Worm (Caenorhabditis elegans) whole organism, late embryonic: ENCODE measurements around the gene K05F6.12.
"Not testable (repeated sequence)": the region's sequence is repeated elsewhere in the genome, so short reads cannot be mapped to it uniquely, and the experiment has no call there.

Experiments used
- C08G9.2 ChIP-seq: sonication (generic microtip); optimal IDR thresholded peaks from 2 replicates; lab custom pipeline; 2016; ENCODE audit warnings: mild to moderate bottlenecking, missing genetic modification characterization, moderate library complexity, missing compliant biosample characterization
- F13H6.1 ChIP-seq: sonication (generic microtip); optimal IDR thresholded peaks from 2 replicates; lab custom pipeline; 2016; ENCODE audit warnings: missing genetic modification characterization, missing compliant biosample characterization
- K02D7.2 ChIP-seq: sonication (generic microtip); optimal IDR thresholded peaks from 2 replicates; lab custom pipeline; 2017; ENCODE audit warnings: mild to moderate bottlenecking, missing genetic modification characterization, missing compliant biosample characterization
- K09A11.1 ChIP-seq: sonication (generic microtip); optimal IDR thresholded peaks from 2 replicates; lab custom pipeline; 2017; ENCODE audit warnings: antibody characterized with exemption, mild to moderate bottlenecking, missing genetic modification characterization, missing compliant biosample characterization; ENCODE audit not compliant: insufficient read depth
- T23F11.4 ChIP-seq: fragments of 200-800 bp; sonication (Bioruptor generic); optimal IDR thresholded peaks from 2 replicates; lab custom pipeline; 2018; ENCODE audit warnings: mild to moderate bottlenecking, missing genetic modification characterization, missing compliant biosample characterization
- Y22D7AL.16 ChIP-seq: sonication (generic microtip); optimal IDR thresholded peaks from 2 replicates; lab custom pipeline; 2016; ENCODE audit warnings: missing genetic modification characterization, missing compliant biosample characterization
- ahr-1 ChIP-seq: sonication (generic microtip); optimal IDR thresholded peaks from 2 replicates; lab custom pipeline; 2016; ENCODE audit warnings: missing genetic modification characterization, missing compliant biosample characterization
- ama-1 ChIP-seq: fragments of 150-350 bp; optimal IDR thresholded peaks from 2 replicates; lab custom pipeline; 2014
- ceh-14 ChIP-seq: sonication (generic microtip); optimal IDR thresholded peaks from 2 replicates; lab custom pipeline; 2016; ENCODE audit warnings: missing genotype, missing genetic modification characterization, missing compliant biosample characterization
- ceh-18 ChIP-seq: sonication (generic microtip); optimal IDR thresholded peaks from 2 replicates; lab custom pipeline; 2016; ENCODE audit warnings: missing genetic modification characterization, missing compliant biosample characterization
- ceh-22 ChIP-seq: sonication (generic microtip); optimal IDR thresholded peaks from 2 replicates; lab custom pipeline; 2017; ENCODE audit warnings: missing biosample characterization, missing genetic modification characterization
- ceh-24 ChIP-seq: sonication (generic microtip); optimal IDR thresholded peaks from 2 replicates; lab custom pipeline; 2016; ENCODE audit warnings: mild to moderate bottlenecking, missing genetic modification characterization, missing compliant biosample characterization
- ceh-30 ChIP-seq: fragments of 150-350 bp; optimal IDR thresholded peaks from 2 replicates; lab custom pipeline; 2014; ENCODE audit warnings: missing biosample characterization, missing genetic modification characterization
- ceh-31 ChIP-seq: sonication (generic microtip); optimal IDR thresholded peaks from 2 replicates; lab custom pipeline; 2016; ENCODE audit warnings: missing genetic modification characterization, missing compliant biosample characterization
- ceh-9 ChIP-seq: sonication (generic microtip); optimal IDR thresholded peaks from 2 replicates; lab custom pipeline; 2016; ENCODE audit warnings: mild to moderate bottlenecking, missing genetic modification characterization, inconsistent platforms, missing compliant biosample characterization
- dve-1 ChIP-seq: sonication (generic microtip); optimal IDR thresholded peaks from 2 replicates; lab custom pipeline; 2017; ENCODE audit warnings: antibody characterized with exemption, mild to moderate bottlenecking, missing genetic modification characterization, missing compliant biosample characterization
- elt-2 ChIP-seq: sonication (generic microtip); optimal IDR thresholded peaks from 2 replicates; lab custom pipeline; 2016; ENCODE audit warnings: missing genetic modification reagents, missing genetic modification characterization, missing compliant biosample characterization
- fkh-10 ChIP-seq: fragments of 150-350 bp; optimal IDR thresholded peaks from 2 replicates; lab custom pipeline; 2014; ENCODE audit warnings: missing biosample characterization, missing genetic modification reagents, missing genetic modification characterization
- gmeb-2 ChIP-seq: sonication (generic microtip); optimal IDR thresholded peaks from 2 replicates; lab custom pipeline; 2016; ENCODE audit warnings: missing genetic modification characterization, inconsistent platforms, missing compliant biosample characterization
- hlh-6 ChIP-seq: sonication (generic microtip); optimal IDR thresholded peaks from 2 replicates; lab custom pipeline; 2016; ENCODE audit warnings: missing genotype, missing genetic modification characterization, missing compliant biosample characterization
- lim-6 ChIP-seq: sonication (generic microtip); optimal IDR thresholded peaks from 2 replicates; lab custom pipeline; 2016; ENCODE audit warnings: missing genetic modification characterization, missing compliant biosample characterization
- lin-11 ChIP-seq: fragments of 200-800 bp; sonication (Bioruptor generic); optimal IDR thresholded peaks from 2 replicates; lab custom pipeline; 2018; ENCODE audit warnings: mild to moderate bottlenecking, missing genetic modification characterization, missing compliant biosample characterization
- madf-2 ChIP-seq: sonication (generic microtip); optimal IDR thresholded peaks from 2 replicates; lab custom pipeline; 2017; ENCODE audit warnings: missing genetic modification characterization, missing compliant biosample characterization
- nhr-232 ChIP-seq: sonication (generic microtip); optimal IDR thresholded peaks from 2 replicates; lab custom pipeline; 2016; ENCODE audit warnings: missing genetic modification characterization, missing compliant biosample characterization
- npax-4 ChIP-seq: sonication (generic microtip); optimal IDR thresholded peaks from 2 replicates; lab custom pipeline; 2016; ENCODE audit warnings: missing genetic modification characterization, missing compliant biosample characterization
- pag-3 ChIP-seq: sonication (generic microtip); optimal IDR thresholded peaks from 2 replicates; lab custom pipeline; 2016; ENCODE audit warnings: missing compliant biosample characterization, missing genetic modification characterization, borderline replicate concordance
- pha-2 ChIP-seq: sonication (generic microtip); optimal IDR thresholded peaks from 2 replicates; lab custom pipeline; 2017; ENCODE audit warnings: mild to moderate bottlenecking, missing genetic modification characterization, missing compliant biosample characterization
- ref-2 ChIP-seq: sonication (generic microtip); optimal IDR thresholded peaks from 2 replicates; lab custom pipeline; 2016; ENCODE audit warnings: missing genetic modification characterization, missing compliant biosample characterization
- sdc-2 ChIP-seq: sonication (generic microtip); optimal IDR thresholded peaks from 2 replicates; lab custom pipeline; 2016; ENCODE audit warnings: missing genotype, missing genetic modification characterization, missing compliant biosample characterization
- sox-2 ChIP-seq: fragments of 200-800 bp; sonication (Bioruptor generic); IDR thresholded peaks from 2 replicates; pipeline ENCODE4 v1.3.6; 2022; ENCODE audit warnings: missing genetic modification reagents, missing genetic modification characterization, missing compliant biosample characterization
- tbx-7 ChIP-seq: sonication (generic microtip); optimal IDR thresholded peaks from 2 replicates; lab custom pipeline; 2016; ENCODE audit warnings: missing genotype, missing genetic modification characterization, missing compliant biosample characterization
- unc-3 ChIP-seq, 2 experiments: fragments of 200-800 bp in 1 of 2; sonication (Bioruptor generic) in 1 of 2; sonication (generic microtip) in 1 of 2; conservative IDR thresholded peaks in 1 of 2; optimal IDR thresholded peaks in 1 of 2; 2 replicates each; pipeline versions ENCODE4 v1.3.6 to Lab custom; 2016 to 2022; ENCODE audit warnings: missing compliant biosample characterization in 2 of 2, missing genetic modification characterization in 2 of 2, missing genetic modification reagents in 1 of 2
- unc-42 ChIP-seq: sonication (generic microtip); optimal IDR thresholded peaks from 2 replicates; lab custom pipeline; 2016; ENCODE audit warnings: missing genotype, missing genetic modification characterization, missing compliant biosample characterization
- unc-55 ChIP-seq: sonication (generic microtip); optimal IDR thresholded peaks from 2 replicates; lab custom pipeline; 2017; ENCODE audit warnings: missing biosample characterization, missing genetic modification reagents, missing genetic modification characterization
- unc-86 ChIP-seq: sonication (generic microtip); optimal IDR thresholded peaks from 2 replicates; lab custom pipeline; 2016; ENCODE audit warnings: missing genetic modification characterization, missing compliant biosample characterization

The K05F6.12 gene

DNA sequence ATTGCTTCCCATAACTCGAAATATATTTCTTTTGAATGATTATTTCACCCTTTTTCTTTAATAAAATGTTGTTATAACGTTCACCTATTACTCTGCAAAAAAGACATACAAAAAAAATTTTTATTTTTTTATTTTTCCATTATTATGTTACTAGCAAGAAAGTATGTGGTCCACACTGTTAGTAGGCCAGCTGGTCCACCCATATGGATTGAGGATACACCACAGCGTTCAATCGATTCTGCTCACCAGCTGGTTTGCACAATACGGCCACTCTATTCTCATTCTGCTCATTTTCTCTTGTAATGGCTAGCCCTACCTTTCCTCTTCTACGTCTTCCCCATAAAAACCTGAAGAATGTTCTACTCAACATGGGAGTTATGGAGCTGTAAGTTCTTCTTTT, 7.1 kb upstream of the K05F6.12 start, which contains the start of gene fbxb-44:
Gene fbxb-44, plus strand, starts transcription at position 301 of the 400 bp plus-strand sequence.
- no peak for TF ChIP-seq K02D7.2 (tag; lab: Kevin White, UChicago)
- no peak for TF ChIP-seq elt-2 (tag; lab: Kevin White, UChicago)
- no peak for TF ChIP-seq F13H6.1 (tag; lab: Kevin White, UChicago)
- TF ChIP-seq hlh-6 (tag; lab: Kevin White, UChicago): no peak
- no peak for TF ChIP-seq sdc-2
- no peak for TF ChIP-seq lin-11 (tag; lab: Kevin White, UChicago)
- TF ChIP-seq K09A11.1 (tag; lab: Kevin White, UChicago): no peak
- no peak for TF ChIP-seq unc-42
- no peak for TF ChIP-seq ceh-31 (tag; lab: Kevin White, UChicago)
- TF ChIP-seq ceh-24: no peak

DNA sequence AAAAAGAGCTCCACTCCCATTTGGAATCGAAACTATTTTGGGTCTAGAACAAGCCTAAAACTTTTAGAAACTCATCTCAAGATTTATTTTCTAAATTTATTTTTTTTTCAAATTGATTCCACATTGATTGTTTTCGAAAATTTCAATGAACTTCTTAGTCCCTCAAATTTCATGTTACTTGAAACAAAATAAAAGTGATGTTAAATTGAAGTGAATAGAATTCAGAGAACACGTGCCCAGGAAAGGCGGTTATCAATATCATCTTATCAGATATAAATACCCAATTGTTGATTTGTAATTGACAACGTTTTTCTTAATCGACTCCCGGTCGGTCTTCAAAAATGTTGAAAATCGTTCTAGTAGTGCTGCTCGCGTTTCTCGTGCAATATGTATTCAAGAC, 5.1 kb upstream of the K05F6.12 start, which contains the start of gene poml-4:
Gene poml-4, plus strand, starts transcription at position 301 of the 400 bp plus-strand sequence.
- not testable (repeated sequence) for TF ChIP-seq ceh-30, unc-55, dve-1

DNA sequence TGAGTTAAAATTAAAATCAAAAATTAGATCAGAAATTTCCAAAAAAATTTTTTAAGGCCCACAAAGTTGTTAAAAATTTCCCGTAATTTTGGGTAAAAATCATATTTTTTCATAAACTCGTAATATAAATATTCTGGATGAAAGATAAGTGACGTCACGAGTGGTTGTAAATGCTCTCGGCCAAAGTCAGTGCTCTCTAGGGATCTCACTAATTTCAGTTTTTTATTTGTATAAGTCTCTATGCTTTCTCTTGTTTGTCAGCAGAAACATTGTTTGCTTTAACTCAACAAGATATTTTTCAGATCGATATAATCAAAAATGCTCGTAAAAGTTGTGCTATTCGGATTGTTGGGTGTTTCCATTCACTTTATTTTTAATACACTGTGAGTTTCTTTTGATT, 2.5 kb upstream of the K05F6.12 start, which contains the start of gene K05F6.4:
Gene K05F6.4, plus strand, starts transcription at position 301 of the 400 bp plus-strand sequence.
- TF ChIP-seq K09A11.1 (tag; lab: Kevin White, UChicago); sox-2 (GFP tag; lab: Robert Waterston, UW); npax-4: not testable (repeated sequence)
- TF ChIP-seq, all 69 proteins: peak for 0; not testable (repeated sequence) for 69

DNA sequence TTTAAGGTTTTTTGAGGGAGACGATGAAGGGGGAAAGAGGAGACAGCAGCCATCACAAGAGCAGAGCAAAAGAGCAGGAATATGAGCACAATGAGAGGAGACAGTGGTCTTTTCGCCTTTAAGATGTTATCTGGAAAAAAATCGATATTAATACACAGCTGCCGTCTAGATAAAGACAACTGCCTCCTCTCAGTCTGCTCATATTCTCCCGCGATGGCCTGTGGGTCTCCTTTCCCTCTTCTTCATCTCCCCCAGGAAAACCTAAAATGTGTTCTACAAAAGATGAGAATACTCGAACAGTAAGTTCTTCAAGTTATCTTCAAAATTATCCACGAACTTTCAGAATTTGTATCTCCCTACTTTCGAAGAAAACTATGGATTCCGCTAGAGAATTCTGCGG, 4.8 kb downstream of the K05F6.12 start, which contains the start of the genes fbxb-52 and fbxb-51:
Gene fbxb-52, minus strand, starts transcription at position 101 of the 400 bp plus-strand sequence.
Gene fbxb-51, plus strand, starts transcription at position 212 of the 400 bp plus-strand sequence.
- TF ChIP-seq C08G9.2 (tag; lab: Kevin White, UChicago) (no peak), ceh-9 (no peak), pag-3 (tag; lab: Kevin White, UChicago) (no peak), F13H6.1 (tag; lab: Kevin White, UChicago) (no peak), pha-2 (no peak), ref-2 (no peak), nhr-232 (tag; lab: Kevin White, UChicago) (no peak), ceh-22 (tag; lab: Kevin White, UChicago) (no peak), ama-1 (no peak), ahr-1 (no peak)

- TF ChIP-seq unc-3 (GFP tag; conservative IDR thresholded peaks at IDR 0.05; lab: Robert Waterston, UW); unc-3 (tag; optimal IDR thresholded peaks at IDR 0.05; lab: Kevin White, UChicago); gmeb-2; tbx-7 (tag; lab: Kevin White, UChicago): not testable (repeated sequence)
Measured at ce11 chrII:1556217-1556616, 10.5 kb downstream of the K05F6.12 start, which contains the start of the genes fbxb-54 and fbxb-50. Gene fbxb-54 (minus strand): TSS chrII:1556317. Gene fbxb-50 (plus strand): TSS chrII:1556443.

DNA sequence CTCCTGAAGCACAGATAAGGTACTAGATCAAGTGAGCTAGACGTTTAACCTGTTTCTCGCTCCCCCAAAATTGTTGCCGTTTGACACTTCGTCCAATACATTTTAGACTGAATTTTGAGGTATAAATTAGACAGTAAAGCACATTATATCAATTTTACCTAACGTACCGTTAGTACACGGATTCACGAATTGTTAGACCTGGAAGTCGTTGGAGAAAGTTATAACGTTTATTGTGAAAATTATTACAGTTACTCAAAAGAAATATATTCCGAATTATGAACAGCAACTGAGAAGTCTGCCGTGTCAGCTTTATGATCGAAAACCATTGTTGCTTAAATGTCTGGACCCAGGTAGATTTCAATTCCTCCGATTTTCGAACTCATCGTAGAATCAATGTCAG, 15.1 kb downstream of the K05F6.12 start:
- TF ChIP-seq nhr-232 (tag; lab: Kevin White, UChicago): no peak

ce11 chrII:1561863-1562262, 16.1 kb downstream of the K05F6.12 start, which contains the start of gene K05F6.14:
Gene K05F6.14 (plus strand): TSS chrII:1562163.
- TF ChIP-seq unc-86 (tag; lab: Kevin White, UChicago) (no peak), ama-1 (no peak), madf-2 (tag; lab: Kevin White, UChicago) (no peak), ceh-18 (tag; lab: Kevin White, UChicago) (no peak), lim-6 (tag; lab: Kevin White, UChicago) (no peak), sdc-2 (no peak), lin-11 (tag; lab: Kevin White, UChicago) (no peak), C08G9.2 (tag; lab: Kevin White, UChicago) (no peak), ceh-14 (tag; lab: Kevin White, UChicago) (no peak), fkh-10 (no peak), unc-55 (no peak), T23F11.4 (GFP tag; lab: Kevin White, UChicago) (no peak), Y22D7AL.16 (no peak), nhr-232 (tag; lab: Kevin White, UChicago) (no peak), hlh-6 (tag; lab: Kevin White, UChicago) (no peak), npax-4 (no peak)
